Worm (Caenorhabditis elegans): ENCODE results near the gene cwn-2.

DNA sequence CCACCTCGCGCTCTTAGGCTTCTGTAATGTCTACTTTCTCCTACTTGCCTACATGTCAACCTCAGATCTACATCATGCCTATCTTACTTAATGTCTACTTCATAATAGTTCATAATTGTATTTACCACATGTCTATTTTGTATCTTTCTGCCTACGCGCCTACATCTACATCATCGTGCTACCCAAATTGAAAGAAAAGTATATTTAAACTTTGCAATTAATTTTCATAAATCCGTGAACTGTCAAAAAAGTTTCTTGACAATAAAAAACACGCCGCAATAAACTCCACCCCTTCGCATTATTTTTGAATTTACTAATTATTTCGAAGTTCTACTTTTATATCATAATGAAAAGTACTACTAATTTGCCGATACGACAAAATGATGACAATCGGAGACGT, 44.6 kb upstream of the cwn-2 start, which contains the start of gene F44D12.8:
- TF ChIP-seq ama-1 (optimal IDR thresholded peaks at IDR 0.05) (no peak), nhr-77 (tag; optimal IDR thresholded peaks at IDR 0.05) (no peak), jun-1 (tag; optimal IDR thresholded peaks at IDR 0.05) (no peak), fkh-2 (tag; optimal IDR thresholded peaks at IDR 0.05) (no peak), ceh-9 (tag; optimal IDR thresholded peaks at IDR 0.05) (no peak), nhr-76 (tag; optimal IDR thresholded peaks at IDR 0.05) (no peak), egl-5 (tag; optimal IDR thresholded peaks at IDR 0.05) (no peak), elt-3 (tag; optimal IDR thresholded peaks at IDR 0.05) (no peak), nhr-11 (tag; optimal IDR thresholded peaks at IDR 0.05) (no peak), nhr-67 (tag; optimal IDR thresholded peaks at IDR 0.05) (no peak), unc-62 (GFP tag; optimal IDR thresholded peaks at IDR 0.05) (no peak), unc-39 (tag; optimal IDR thresholded peaks at IDR 0.05) (no peak), ceh-82 (tag; optimal IDR thresholded peaks at IDR 0.05) (no peak)

Data from whole organism, L3 larva.